Fruit fly (Drosophila melanogaster) whole organism, embryonic: ENCODE data around the gene GstD10.

Source experiments
- Bgb ChIP-seq: fragments of 200-800 bp; sonication (Bioruptor generic); IDR thresholded peaks from 2 replicates; pipeline ENCODE4 v1.3.6; 2022; ENCODE audit warnings: missing biosample characterization, missing genetic modification characterization; ENCODE audit not compliant: partially characterized antibody
- CG10979 ChIP-seq: fragments of 200-800 bp; sonication (Bioruptor generic); optimal IDR thresholded peaks from 2 replicates; lab custom pipeline; 2018; ENCODE audit warnings: missing biosample characterization, mild to moderate bottlenecking, missing genetic modification characterization, moderate library complexity
- CG12391 ChIP-seq: fragments of 200-800 bp; sonication (Bioruptor generic); optimal IDR thresholded peaks from 3 replicates; lab custom pipeline; 2018; ENCODE audit warnings: missing biosample characterization, mild to moderate bottlenecking, missing genetic modification characterization, moderate library complexity
- CG13287 ChIP-seq: fragments of 200-800 bp; sonication (Bioruptor generic); IDR thresholded peaks from 2 replicates; pipeline ENCODE4 v1.3.6; 2022; ENCODE audit warnings: missing biosample characterization, missing genetic modification characterization; ENCODE audit not compliant: partially characterized antibody
- CG14710 ChIP-seq: fragments of 200-800 bp; sonication (Bioruptor generic); optimal IDR thresholded peaks from 3 replicates; lab custom pipeline; 2019; ENCODE audit warnings: missing biosample characterization, mild to moderate bottlenecking, missing genetic modification characterization, moderate library complexity
- CG1603 ChIP-seq: fragments of 200-800 bp; sonication (Bioruptor generic); optimal IDR thresholded peaks from 2 replicates; lab custom pipeline; 2019; ENCODE audit warnings: missing biosample characterization, mild to moderate bottlenecking, missing genetic modification characterization, moderate library complexity
- CG17186 ChIP-seq: fragments of 200-800 bp; sonication (Bioruptor generic); optimal IDR thresholded peaks from 3 replicates; lab custom pipeline; 2017; ENCODE audit warnings: missing biosample characterization, missing genetic modification reagents, missing genetic modification characterization
- CG17361 ChIP-seq: fragments of 200-800 bp; sonication (Bioruptor generic); IDR thresholded peaks from 3 replicates; pipeline ENCODE4 v1.3.6; 2022; ENCODE audit warnings: missing biosample characterization, missing genetic modification characterization
- CG2712 ChIP-seq: fragments of 200-800 bp; optimal IDR thresholded peaks from 3 replicates; lab custom pipeline; 2019; ENCODE audit warnings: missing biosample characterization, mild to moderate bottlenecking, missing genetic modification characterization, moderate library complexity
- CG3065 ChIP-seq: fragments of 200-800 bp; sonication (Bioruptor generic); optimal IDR thresholded peaks from 2 replicates; lab custom pipeline; 2016; ENCODE audit warnings: missing biosample characterization, missing genetic modification characterization
- CG31441 ChIP-seq: fragments of 200-800 bp; sonication (Bioruptor generic); IDR thresholded peaks from 2 replicates; pipeline ENCODE4 v1.3.6; 2022; ENCODE audit warnings: missing biosample characterization, missing genetic modification characterization
- CG7839 ChIP-seq: fragments of 200-800 bp; sonication (Bioruptor generic); optimal IDR thresholded peaks from 3 replicates; lab custom pipeline; 2018; ENCODE audit warnings: missing biosample characterization, mild to moderate bottlenecking, missing genetic modification characterization, moderate library complexity
- CG9727 ChIP-seq: fragments of 200-800 bp; sonication (Bioruptor generic); optimal IDR thresholded peaks from 3 replicates; lab custom pipeline; 2017; ENCODE audit warnings: missing biosample characterization, mild to moderate bottlenecking, missing genetic modification characterization
- CTCF ChIP-seq: fragments of 200-800 bp; sonication (Bioruptor generic); optimal IDR thresholded peaks from 2 replicates; lab custom pipeline; 2017; ENCODE audit warnings: missing biosample characterization, mild to moderate bottlenecking, missing genetic modification characterization, moderate library complexity
- CoRest ChIP-seq: fragments of 200-800 bp; sonication (Bioruptor generic); optimal IDR thresholded peaks from 3 replicates; lab custom pipeline; 2018; ENCODE audit warnings: missing biosample characterization, mild to moderate bottlenecking, missing genetic modification characterization, moderate library complexity
- Dek ChIP-seq: fragments of 200-800 bp; sonication (Bioruptor generic); optimal IDR thresholded peaks from 3 replicates; lab custom pipeline; 2019; ENCODE audit warnings: missing biosample characterization, mild to moderate bottlenecking, missing genetic modification characterization, moderate library complexity
- Doc3 ChIP-seq: fragments of 200-800 bp; sonication (Bioruptor generic); IDR thresholded peaks from 3 replicates; pipeline ENCODE4 v1.3.6; 2022; ENCODE audit warnings: missing biosample characterization, missing genetic modification characterization; ENCODE audit not compliant: partially characterized antibody
- Dp ChIP-seq: fragments of 200-800 bp; sonication (Bioruptor generic); optimal IDR thresholded peaks from 2 replicates; lab custom pipeline; 2018; ENCODE audit warnings: missing biosample characterization, mild to moderate bottlenecking, missing genetic modification characterization, moderate library complexity
- Drgx ChIP-seq: fragments of 200-800 bp; sonication (Bioruptor generic); IDR thresholded peaks from 2 replicates; pipeline ENCODE4 v1.3.6; 2022; ENCODE audit warnings: missing biosample characterization, missing genetic modification characterization
- E2f2 ChIP-seq: fragments of 200-800 bp; sonication (Bioruptor generic); IDR thresholded peaks from 2 replicates; pipeline ENCODE4 v1.3.6; 2022; ENCODE audit warnings: missing biosample characterization, missing genetic modification characterization
- GATAe ChIP-seq: fragments of 200-800 bp; sonication (Bioruptor generic); conservative IDR thresholded peaks from 2 replicates; pipeline ENCODE4 v1.3.6; 2022; ENCODE audit warnings: missing biosample characterization, missing genetic modification characterization
- MESR4 ChIP-seq: fragments of 200-800 bp; sonication (Bioruptor generic); optimal IDR thresholded peaks from 2 replicates; lab custom pipeline; 2018; ENCODE audit warnings: missing biosample characterization, mild to moderate bottlenecking, missing genetic modification characterization, moderate library complexity
- Nf-YB ChIP-seq: fragments of 200-800 bp; sonication (Bioruptor generic); optimal IDR thresholded peaks from 3 replicates; lab custom pipeline; 2019; ENCODE audit warnings: missing biosample characterization, mild to moderate bottlenecking, missing genetic modification characterization, moderate library complexity
- Nf-YC ChIP-seq: fragments of 200-800 bp; optimal IDR thresholded peaks from 3 replicates; lab custom pipeline; 2019; ENCODE audit warnings: missing biosample characterization, mild to moderate bottlenecking, missing genetic modification characterization, moderate library complexity
- Opbp ChIP-seq: fragments of 200-800 bp; sonication (Bioruptor generic); IDR thresholded peaks from 3 replicates; pipeline ENCODE4 v1.3.6; 2022; ENCODE audit warnings: missing biosample characterization, missing genetic modification characterization; ENCODE audit not compliant: partially characterized antibody
- Scr ChIP-seq: fragments of 200-800 bp; sonication (Bioruptor generic); IDR thresholded peaks from 2 replicates; pipeline ENCODE4 v1.3.6; 2022; ENCODE audit warnings: missing biosample characterization, missing genetic modification characterization; ENCODE audit not compliant: partially characterized antibody
- Sry-δ ChIP-seq: fragments of 200-800 bp; sonication (Bioruptor generic); optimal IDR thresholded peaks from 2 replicates; lab custom pipeline; 2016; ENCODE audit warnings: missing biosample characterization, missing genetic modification characterization
- Xrp1 ChIP-seq: fragments of 200-800 bp; sonication (Bioruptor generic); IDR thresholded peaks from 2 replicates; pipeline ENCODE4 v1.3.6; 2022; ENCODE audit warnings: missing biosample characterization, missing genetic modification characterization
- amos ChIP-seq: fragments of 200-800 bp; sonication (Bioruptor generic); IDR thresholded peaks from 2 replicates; pipeline ENCODE4 v1.3.6; 2022; ENCODE audit warnings: missing biosample characterization, missing genetic modification characterization; ENCODE audit not compliant: partially characterized antibody
- bbx ChIP-seq: fragments of 200-800 bp; sonication (Bioruptor generic); IDR thresholded peaks from 2 replicates; pipeline ENCODE4 v1.3.6; 2022; ENCODE audit warnings: missing biosample characterization, missing genetic modification characterization; ENCODE audit not compliant: partially characterized antibody
- caup ChIP-seq: fragments of 200-800 bp; sonication (Bioruptor generic); optimal IDR thresholded peaks from 3 replicates; lab custom pipeline; 2017; ENCODE audit warnings: missing biosample characterization, mild to moderate bottlenecking, missing genetic modification characterization, moderate library complexity; ENCODE audit not compliant: severe bottlenecking
- crol ChIP-seq: fragments of 200-800 bp; sonication (Bioruptor generic); IDR thresholded peaks from 2 replicates; pipeline ENCODE4 v1.3.6; 2022; ENCODE audit warnings: missing biosample characterization, missing genetic modification characterization
- esg ChIP-seq: fragments of 200-800 bp; sonication (Bioruptor generic); conservative IDR thresholded peaks from 2 replicates; pipeline ENCODE4 v1.3.6; 2022; ENCODE audit warnings: missing biosample characterization, missing genetic modification characterization
- gcm ChIP-seq: fragments of 200-800 bp; sonication (Bioruptor generic); optimal IDR thresholded peaks from 2 replicates; lab custom pipeline; 2019; ENCODE audit warnings: missing biosample characterization, mild to moderate bottlenecking, missing genetic modification characterization, moderate library complexity
- grau ChIP-seq: fragments of 200-800 bp; optimal IDR thresholded peaks from 3 replicates; lab custom pipeline; 2019; ENCODE audit warnings: missing biosample characterization, mild to moderate bottlenecking, missing genetic modification characterization, moderate library complexity
- inv ChIP-seq: fragments of 200-800 bp; sonication (Bioruptor generic); IDR thresholded peaks from 2 replicates; pipeline ENCODE4 v1.3.6; 2022; ENCODE audit warnings: missing biosample characterization, missing genetic modification characterization; ENCODE audit not compliant: partially characterized antibody
- mld ChIP-seq: fragments of 200-800 bp; sonication (Bioruptor generic); IDR thresholded peaks from 3 replicates; pipeline ENCODE4 v1.3.6; 2022; ENCODE audit warnings: missing biosample characterization, missing genetic modification characterization; ENCODE audit not compliant: partially characterized antibody
- pho ChIP-seq: fragments of 200-800 bp; sonication (Bioruptor generic); optimal IDR thresholded peaks from 2 replicates; lab custom pipeline; 2016; ENCODE audit warnings: missing biosample characterization, missing genetic modification characterization
- phol ChIP-seq: fragments of 200-800 bp; sonication (Bioruptor generic); optimal IDR thresholded peaks from 3 replicates; lab custom pipeline; 2018; ENCODE audit warnings: missing biosample characterization, mild to moderate bottlenecking, missing genetic modification characterization, moderate library complexity
- rib ChIP-seq: fragments of 200-800 bp; sonication (Bioruptor generic); IDR thresholded peaks from 2 replicates; pipeline ENCODE4 v1.3.6; 2022; ENCODE audit warnings: missing biosample characterization, missing genetic modification characterization
- sens ChIP-seq: fragments of 200-800 bp; sonication (Bioruptor generic); peaks from one replicate; lab custom pipeline; 2016; ENCODE audit warnings: missing biosample characterization, missing genetic modification characterization
- sima ChIP-seq: fragments of 200-800 bp; sonication (Bioruptor generic); optimal IDR thresholded peaks from 2 replicates; lab custom pipeline; 2016; ENCODE audit warnings: missing biosample characterization, missing genetic modification characterization
- sna ChIP-seq: fragments of 200-800 bp; sonication (Bioruptor generic); IDR thresholded peaks from 2 replicates; pipeline ENCODE4 v1.3.6; 2022; ENCODE audit warnings: missing biosample characterization, missing genetic modification characterization; ENCODE audit not compliant: partially characterized antibody
- stwl ChIP-seq: fragments of 200-800 bp; sonication (Bioruptor generic); optimal IDR thresholded peaks from 3 replicates; lab custom pipeline; 2018; ENCODE audit warnings: missing biosample characterization, mild to moderate bottlenecking, missing genetic modification characterization, moderate library complexity
- sug ChIP-seq: fragments of 200-800 bp; optimal IDR thresholded peaks from 2 replicates; lab custom pipeline; 2019; ENCODE audit warnings: missing biosample characterization, mild to moderate bottlenecking, missing genetic modification characterization, moderate library complexity
- tna ChIP-seq: fragments of 200-800 bp; sonication (Bioruptor generic); IDR thresholded peaks from 2 replicates; pipeline ENCODE4 v1.3.6; 2022; ENCODE audit warnings: missing biosample characterization, missing genetic modification characterization; ENCODE audit not compliant: partially characterized antibody
- trem ChIP-seq: fragments of 200-800 bp; optimal IDR thresholded peaks from 3 replicates; lab custom pipeline; 2019; ENCODE audit warnings: missing biosample characterization, mild to moderate bottlenecking, missing genetic modification characterization, moderate library complexity
- trh ChIP-seq: fragments of 200-800 bp; sonication (Bioruptor generic); optimal IDR thresholded peaks from 2 replicates; lab custom pipeline; 2016; ENCODE audit warnings: missing biosample characterization, missing genetic modification characterization
- unc-4 ChIP-seq: fragments of 200-800 bp; sonication (Bioruptor generic); IDR thresholded peaks from 2 replicates; pipeline ENCODE4 v1.3.6; 2022; ENCODE audit warnings: missing biosample characterization, missing genetic modification characterization; ENCODE audit not compliant: partially characterized antibody

The GstD10 gene

dm6 chr3R:12356044-12356443, 9.5 kb downstream of the GstD10 start, which contains the start of gene MBD-R2 (continued):
- TF ChIP-seq Nf-YB (GFP tag; lab: Kevin White, UChicago) (no peak), CG7839 (tag; lab: Kevin White, UChicago) (no peak), CG1603 (tag; lab: Kevin White, UChicago) (peak; percentile 39), esg (GFP tag; lab: Robert Waterston, UW) (no peak), CG12391 (peak; percentile 34), Scr (peak; percentile 76), grau (tag; lab: Kevin White, UChicago) (peak; percentile 42), unc-4 (peak; percentile 80), CoRest (peak; percentile 19), Sry-δ (GFP tag; lab: Kevin White, UChicago) (peak; percentile 62), MESR4 (GFP tag; lab: Kevin White, UChicago) (peak; percentile 96), sna (GFP tag; lab: Robert Waterston, UW) (peak; percentile 42; the same call in 1 of the 2 replicates), Drgx (GFP tag; lab: Robert Waterston, UW) (no peak), CG14710 (tag; lab: Kevin White, UChicago) (peak; percentile 46), Nf-YC (tag; lab: Kevin White, UChicago) (peak; percentile 24), crol (GFP tag; lab: Robert Waterston, UW) (peak; percentile 89), CG3065 (GFP tag; lab: Kevin White, UChicago) (no peak), rib (GFP tag; lab: Robert Waterston, UW) (no peak), phol (tag; lab: Kevin White, UChicago) (peak; percentile 20), CTCF (GFP tag; lab: Kevin White, UChicago) (peak; percentile 52), trh (GFP tag; lab: Kevin White, UChicago) (no peak), CG31441 (GFP tag; lab: Robert Waterston, UW) (peak; percentile 25; the same call in 1 of the 2 replicates), Opbp (peak; percentile 80; the same call in 2 of the 3 replicates), CG13287 (GFP tag; lab: Robert Waterston, UW) (peak; percentile 84), trem (tag; lab: Kevin White, UChicago) (peak; percentile 63), GATAe (GFP tag; lab: Robert Waterston, UW) (no peak), CG17361 (GFP tag; lab: Robert Waterston, UW) (0 out of 3 replicates have a peak, but pooled peaks have one; percentile 26), Doc3 (GFP tag; lab: Robert Waterston, UW) (peak; percentile 56; the same call in 2 of the 3 replicates), caup (GFP tag; lab: Kevin White, UChicago) (no peak), Dp (GFP tag; lab: Kevin White, UChicago) (peak; percentile 67), CG2712 (tag; lab: Kevin White, UChicago) (peak; percentile 38), pho (GFP tag; lab: Kevin White, UChicago) (no peak), CG10979 (tag; lab: Kevin White, UChicago) (no peak), amos (GFP tag; lab: Robert Waterston, UW) (peak; percentile 75), sug (peak; percentile 0), stwl (peak; percentile 65), Xrp1 (GFP tag; lab: Robert Waterston, UW) (0 out of 2 replicates have a peak, but pooled peaks have one; percentile 16), E2f2 (peak; percentile 71), Dek (peak; percentile 30), bbx (GFP tag; lab: Robert Waterston, UW) (peak; percentile 61), gcm (GFP tag; lab: Kevin White, UChicago) (peak; percentile 1), mld (0 out of 3 replicates have a peak, but pooled peaks have one; percentile 48), inv (GFP tag; lab: Robert Waterston, UW) (peak; percentile 62; the same call in 1 of the 2 replicates), tna (GFP tag; lab: Robert Waterston, UW) (peak; percentile 28; the same call in 1 of the 2 replicates), sens (GFP tag; lab: Kevin White, UChicago) (peak; percentile 73), CG17186 (GFP tag; lab: Kevin White, UChicago) (peak; percentile 51), Bgb (peak; percentile 67), CG9727 (GFP tag; lab: Kevin White, UChicago) (no peak), sima (GFP tag; lab: Kevin White, UChicago) (no peak)
